Fruit fly (Drosophila melanogaster): ENCODE measurements around the gene CG5292.

dm6 chr3R:17178140-17178539 lies 26.5 kb downstream of the CG5292 start:
- no peak for TF ChIP-seq CG10348 (GFP tag; IDR thresholded peaks at IDR 0.05)
- TF ChIP-seq CG17806 (tag; optimal IDR thresholded peaks at IDR 0.05) = no peak
- no peak for TF ChIP-seq CG8301 (tag; optimal IDR thresholded peaks at IDR 0.05)
- TF ChIP-seq Snoo (tag; optimal IDR thresholded peaks at IDR 0.05) = no peak
- no peak for TF ChIP-seq CG34367 (tag; optimal IDR thresholded peaks at IDR 0.05)
- TF ChIP-seq CG32121 (GFP tag; IDR thresholded peaks at IDR 0.05) = no peak
- TF ChIP-seq Ets98B (GFP tag; IDR thresholded peaks at IDR 0.05) = no peak
- TF ChIP-seq CG14655 (GFP tag; optimal IDR thresholded peaks at IDR 0.05) = no peak
- no peak for TF ChIP-seq Pif1B (GFP tag; optimal IDR thresholded peaks at IDR 0.05)
